Fruit fly (Drosophila melanogaster): ENCODE measurements around the gene Tusp.

Tusp gene

DNA sequence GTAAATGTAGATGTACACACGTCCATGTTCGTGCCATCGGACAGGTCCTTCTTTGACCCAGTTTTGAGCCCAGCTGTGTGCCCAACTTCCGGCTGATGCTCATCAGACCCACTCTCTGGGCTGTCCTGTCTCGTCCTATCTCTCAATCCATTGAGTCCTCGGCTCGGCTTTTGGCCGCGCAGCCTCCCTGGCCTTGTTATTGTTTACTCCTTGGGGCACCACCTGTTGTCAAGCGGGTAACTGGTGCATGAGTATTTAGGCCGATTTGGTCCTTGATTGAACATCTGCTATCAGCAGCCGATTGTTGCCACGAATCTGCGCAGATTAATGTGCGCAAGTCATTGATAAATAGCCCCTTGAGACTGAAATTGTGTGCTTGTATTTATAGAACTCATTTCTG is 53.7 kb downstream of the Tusp start:
- peak; percentile 87 for TF ChIP-seq CG12605 (GFP tag; IDR thresholded peaks at IDR 0.05)
- TF ChIP-seq EcR (GFP tag; optimal IDR thresholded peaks at IDR 0.05), result no peak
- no peak for TF ChIP-seq Pif1B (GFP tag; optimal IDR thresholded peaks at IDR 0.05)
- no peak for TF ChIP-seq CG13204 (GFP tag; optimal IDR thresholded peaks at IDR 0.05)

DNA sequence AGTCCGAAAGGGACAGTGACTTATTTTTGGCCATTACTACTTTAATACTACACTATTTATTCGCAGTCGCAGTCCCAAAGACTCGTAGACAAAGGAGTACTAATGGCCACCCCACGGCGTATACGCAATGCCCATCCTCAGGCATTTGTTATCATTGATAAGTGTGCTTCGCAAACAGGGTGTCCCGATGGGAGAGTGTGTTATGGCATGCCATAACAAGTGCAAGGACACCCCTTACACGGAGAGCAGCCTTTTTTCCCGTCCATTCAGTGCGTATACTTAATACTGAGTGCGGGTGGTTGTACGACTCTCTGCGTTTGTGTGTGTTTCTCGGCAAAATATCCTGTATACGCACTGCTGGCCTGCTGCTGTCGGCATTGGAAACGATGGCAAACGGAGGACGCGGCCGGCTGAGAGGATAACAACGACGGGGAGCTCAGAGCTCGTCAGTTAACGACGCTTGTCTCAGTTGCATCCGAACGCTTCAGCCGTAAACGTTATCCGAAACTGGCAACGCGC is 54.4 kb downstream of the Tusp start, which contains the start of gene unc80:
Gene unc80 (plus strand): TSS at position 469 of the 519 bp plus-strand sequence.
- TF ChIP-seq CG17806 (tag; optimal IDR thresholded peaks at IDR 0.05) (no peak), CG15710 (tag; optimal IDR thresholded peaks at IDR 0.05) (no peak), rn (GFP tag; IDR thresholded peaks at IDR 0.05) (no peak), CG34367 (tag; optimal IDR thresholded peaks at IDR 0.05) (no peak), gl (tag; optimal IDR thresholded peaks at IDR 0.05) (no peak), Ets98B (GFP tag; IDR thresholded peaks at IDR 0.05) (no peak), Pif1B (GFP tag; optimal IDR thresholded peaks at IDR 0.05) (no peak), CG12605 (GFP tag; IDR thresholded peaks at IDR 0.05) (no peak), Snoo (tag; optimal IDR thresholded peaks at IDR 0.05) (no peak), CG10348 (GFP tag; IDR thresholded peaks at IDR 0.05) (no peak), CG13204 (GFP tag; optimal IDR thresholded peaks at IDR 0.05) (no peak), CG8301 (tag; optimal IDR thresholded peaks at IDR 0.05) (no peak), CG4496 (GFP tag; IDR thresholded peaks at IDR 0.05) (no peak), EcR (GFP tag; optimal IDR thresholded peaks at IDR 0.05) (no peak), CG8159 (tag; optimal IDR thresholded peaks at IDR 0.05) (no peak), CG9948 (tag; optimal IDR thresholded peaks at IDR 0.05) (no peak), Pif1A (GFP tag; optimal IDR thresholded peaks at IDR 0.05) (no peak), CG14655 (GFP tag; optimal IDR thresholded peaks at IDR 0.05) (no peak), fd96Ca (GFP tag; IDR thresholded peaks at IDR 0.05) (no peak), D1 (tag; optimal IDR thresholded peaks at IDR 0.05) (no peak)

DNA sequence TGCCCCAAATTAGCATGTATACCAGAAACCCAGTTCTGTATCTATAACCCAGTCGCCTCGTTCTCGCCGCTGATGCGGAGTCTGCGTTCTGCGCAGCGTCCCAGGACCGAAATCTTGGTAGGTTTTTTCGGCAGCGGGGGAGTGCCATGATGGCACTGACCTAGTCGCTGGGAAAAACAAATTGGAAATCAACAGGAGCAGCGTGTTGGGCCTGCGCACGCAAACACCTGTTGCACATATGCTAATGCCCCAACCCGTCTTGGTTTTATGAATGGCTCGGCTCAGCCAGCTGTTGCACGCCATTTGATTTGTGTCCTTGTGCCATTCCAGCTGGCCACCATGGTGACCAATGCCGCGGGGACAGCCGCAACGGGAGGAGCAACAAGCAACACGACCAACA is 55.2 kb downstream of the Tusp start:
- TF ChIP-seq CG34367 (tag; optimal IDR thresholded peaks at IDR 0.05) (no peak), CG12605 (GFP tag; IDR thresholded peaks at IDR 0.05) (peak; percentile 93), EcR (GFP tag; optimal IDR thresholded peaks at IDR 0.05) (no peak)

DNA sequence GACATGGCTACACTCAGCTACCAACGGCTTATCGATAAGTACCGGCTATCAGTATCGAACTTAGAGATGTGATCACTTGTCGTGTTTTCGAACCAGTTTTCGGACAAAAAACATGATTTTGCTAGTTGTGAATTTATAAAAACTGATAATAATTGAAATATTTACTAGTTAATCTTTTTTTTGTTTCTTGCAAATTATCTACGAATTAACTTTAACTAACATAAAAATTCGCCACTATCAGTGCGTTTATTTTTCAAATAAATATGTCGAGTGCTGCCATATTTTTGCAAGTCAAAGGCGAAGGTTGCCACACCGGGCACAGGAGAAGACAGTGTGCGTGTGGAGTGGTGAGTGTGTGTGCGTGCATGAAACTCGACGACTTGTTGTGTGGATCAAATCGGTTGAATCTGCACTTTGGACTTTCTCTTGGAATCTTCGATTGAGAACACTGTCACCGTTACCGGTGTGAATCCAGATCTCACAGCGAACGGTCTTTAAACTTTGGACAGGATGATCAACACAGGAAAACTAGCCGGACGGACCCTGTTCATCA is 69.6 kb downstream of the Tusp start, which contains the start of gene Hsdl2:
Gene Hsdl2 (plus strand): TSS at position 349 of the 553 bp plus-strand sequence.
- TF ChIP-seq CG15710 (tag; optimal IDR thresholded peaks at IDR 0.05) (peak; percentile 52), Snoo (tag; optimal IDR thresholded peaks at IDR 0.05) (no peak), CG34367 (tag; optimal IDR thresholded peaks at IDR 0.05) (peak; percentile 74), CG9948 (tag; optimal IDR thresholded peaks at IDR 0.05) (no peak), CG8159 (tag; optimal IDR thresholded peaks at IDR 0.05) (peak; percentile 61), EcR (GFP tag; optimal IDR thresholded peaks at IDR 0.05) (no peak), fd96Ca (GFP tag; IDR thresholded peaks at IDR 0.05) (peak; percentile 27; the same call in 1 of the 3 replicates), CG4496 (GFP tag; IDR thresholded peaks at IDR 0.05) (peak; percentile 32; the same call in 2 of the 3 replicates), CG8301 (tag; optimal IDR thresholded peaks at IDR 0.05) (peak; percentile 83), Pif1B (GFP tag; optimal IDR thresholded peaks at IDR 0.05) (peak; percentile 81), D1 (tag; optimal IDR thresholded peaks at IDR 0.05) (no peak), CG32121 (GFP tag; IDR thresholded peaks at IDR 0.05) (peak; percentile 50; the same call in 1 of the 2 replicates), Ets98B (GFP tag; IDR thresholded peaks at IDR 0.05) (peak; percentile 46), CG14655 (GFP tag; optimal IDR thresholded peaks at IDR 0.05) (peak; percentile 87), CG17806 (tag; optimal IDR thresholded peaks at IDR 0.05) (peak; percentile 71), CG13204 (GFP tag; optimal IDR thresholded peaks at IDR 0.05) (peak; percentile 91), gl (tag; optimal IDR thresholded peaks at IDR 0.05) (peak; percentile 98), CG10348 (GFP tag; IDR thresholded peaks at IDR 0.05) (no peak), CG12605 (GFP tag; IDR thresholded peaks at IDR 0.05) (peak; percentile 75), rn (GFP tag; IDR thresholded peaks at IDR 0.05) (no peak), Pif1A (GFP tag; optimal IDR thresholded peaks at IDR 0.05) (peak; percentile 84)

DNA sequence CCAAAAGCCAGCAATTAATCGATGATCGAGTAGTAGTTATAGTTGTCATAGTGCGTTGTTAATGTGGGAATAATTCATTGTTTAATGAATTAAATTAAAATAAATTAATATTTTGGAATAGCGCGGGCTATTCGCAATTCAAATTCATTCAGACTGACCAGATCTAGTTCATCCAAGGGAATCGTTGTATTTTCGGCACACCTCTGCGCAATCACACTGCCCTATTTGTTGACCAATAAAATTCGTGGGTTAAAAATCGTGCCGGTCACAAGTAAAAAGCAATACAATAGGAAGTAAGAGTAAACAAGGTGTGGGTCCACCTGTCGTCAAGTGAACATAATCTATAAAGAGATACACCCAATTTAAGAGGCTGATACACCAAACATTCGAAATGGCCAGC is 71.3 kb downstream of the Tusp start, which contains the start of gene CG12883:
Gene CG12883 (plus strand): TSS at position 273 of the 400 bp plus-strand sequence.
- TF ChIP-seq CG32121 (GFP tag; IDR thresholded peaks at IDR 0.05), result no peak
- TF ChIP-seq fd96Ca (GFP tag; IDR thresholded peaks at IDR 0.05), result no peak
- TF ChIP-seq CG13204 (GFP tag; optimal IDR thresholded peaks at IDR 0.05), result no peak
- no peak for TF ChIP-seq CG8301 (tag; optimal IDR thresholded peaks at IDR 0.05)
- TF ChIP-seq CG12605 (GFP tag; IDR thresholded peaks at IDR 0.05), result no peak
- no peak for TF ChIP-seq CG10348 (GFP tag; IDR thresholded peaks at IDR 0.05)
- TF ChIP-seq CG4496 (GFP tag; IDR thresholded peaks at IDR 0.05), result no peak
- TF ChIP-seq Pif1A (GFP tag; optimal IDR thresholded peaks at IDR 0.05), result no peak
- TF ChIP-seq Pif1B (GFP tag; optimal IDR thresholded peaks at IDR 0.05), result no peak
- no peak for TF ChIP-seq CG34367 (tag; optimal IDR thresholded peaks at IDR 0.05)
- TF ChIP-seq gl (tag; optimal IDR thresholded peaks at IDR 0.05), result no peak
- TF ChIP-seq Snoo (tag; optimal IDR thresholded peaks at IDR 0.05), result no peak
- TF ChIP-seq CG15710 (tag; optimal IDR thresholded peaks at IDR 0.05), result no peak
- TF ChIP-seq CG8159 (tag; optimal IDR thresholded peaks at IDR 0.05), result no peak
- TF ChIP-seq D1 (tag; optimal IDR thresholded peaks at IDR 0.05), result no peak
- no peak for TF ChIP-seq EcR (GFP tag; optimal IDR thresholded peaks at IDR 0.05)
- no peak for TF ChIP-seq CG9948 (tag; optimal IDR thresholded peaks at IDR 0.05)
- TF ChIP-seq CG14655 (GFP tag; optimal IDR thresholded peaks at IDR 0.05), result no peak

DNA sequence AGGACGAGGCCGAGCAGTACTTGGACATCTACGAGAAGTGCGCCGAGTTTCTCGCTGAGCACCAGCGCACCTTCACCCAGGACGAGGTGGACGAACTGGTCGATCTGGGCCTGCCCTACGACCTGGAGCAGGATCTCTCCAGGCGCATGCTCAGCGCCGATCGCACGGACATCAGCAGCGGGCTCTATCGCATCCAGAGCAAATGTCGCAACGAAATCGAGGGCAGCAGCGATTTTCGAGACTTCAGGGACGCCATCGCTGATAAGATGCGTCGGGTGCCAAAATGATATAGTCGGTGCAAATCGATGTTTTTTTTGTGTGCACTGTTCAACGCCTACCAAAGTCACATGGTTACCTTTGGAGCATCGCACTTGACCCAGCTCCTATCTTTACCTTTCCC is 72.0 kb downstream of the Tusp start:
- TF ChIP-seq CG13204 (GFP tag; optimal IDR thresholded peaks at IDR 0.05) (no peak), CG14655 (GFP tag; optimal IDR thresholded peaks at IDR 0.05) (no peak), CG8159 (tag; optimal IDR thresholded peaks at IDR 0.05) (no peak)
